Worm (Caenorhabditis elegans) whole organism, L1 larva: ENCODE data around the gene B0280.11.

Experiments used
- C16A3.4 ChIP-seq: fragments of 150-350 bp; optimal IDR thresholded peaks from 2 replicates; lab custom pipeline; 2014; ENCODE audit warnings: missing biosample characterization, missing genetic modification characterization
- C34B4.2 ChIP-seq: sonication (generic microtip); optimal IDR thresholded peaks from 2 replicates; lab custom pipeline; 2017; ENCODE audit warnings: mild to moderate bottlenecking, missing genetic modification characterization, missing compliant biosample characterization
- aha-1 ChIP-seq: fragments of 150-350 bp; optimal IDR thresholded peaks from 2 replicates; lab custom pipeline; 2014; ENCODE audit warnings: missing biosample characterization, missing genetic modification characterization
- aly-2 ChIP-seq: fragments of 150-350 bp; optimal IDR thresholded peaks from 2 replicates; lab custom pipeline; 2014; ENCODE audit warnings: missing biosample characterization, missing genetic modification characterization
- blmp-1 ChIP-seq: fragments of 150-350 bp; optimal IDR thresholded peaks from 2 replicates; lab custom pipeline; 2014; ENCODE audit warnings: missing biosample characterization, missing genetic modification characterization
- ceh-63 ChIP-seq: fragments of 200-800 bp; sonication (Bioruptor generic); optimal IDR thresholded peaks from 2 replicates; lab custom pipeline; 2018; ENCODE audit warnings: mild to moderate bottlenecking, missing genetic modification characterization, missing compliant biosample characterization
- ceh-82 ChIP-seq, 3 experiments: fragments of 150-350 bp in 1 of 3; sonication (generic microtip) in 2 of 3; optimal IDR thresholded peaks; 2 replicates each; lab custom pipeline; 2014 to 2017; ENCODE audit warnings: missing biosample characterization in 3 of 3, missing genetic modification characterization in 3 of 3
- ceh-88 ChIP-seq: fragments of 200-800 bp; sonication (Bioruptor generic); IDR thresholded peaks from 2 replicates; pipeline ENCODE4 v1.3.6; 2022; ENCODE audit warnings: missing genetic modification characterization, missing compliant biosample characterization
- ces-1 ChIP-seq: fragments of 150-350 bp; optimal IDR thresholded peaks from 2 replicates; lab custom pipeline; 2014; ENCODE audit warnings: missing biosample characterization, missing genetic modification reagents, missing genetic modification characterization
- dpl-1 ChIP-seq, 3 experiments: fragments of 150-350 bp in 2 of 3; sonication (generic microtip) in 1 of 3; optimal IDR thresholded peaks; 2 replicates each; lab custom pipeline; 2014 to 2017; ENCODE audit warnings: missing biosample characterization in 3 of 3, missing genetic modification characterization in 3 of 3, missing genetic modification reagents in 3 of 3
- dsc-1 ChIP-seq: sonication (generic microtip); optimal IDR thresholded peaks from 2 replicates; lab custom pipeline; 2016; ENCODE audit warnings: mild to moderate bottlenecking, missing genetic modification characterization, missing compliant biosample characterization
- efl-1 ChIP-seq, 4 experiments: fragments of 150-350 bp; optimal IDR thresholded peaks in 3 of 4; peaks in 1 of 4; 1 replicate in 1 of 4; 2 replicates in 3 of 4; lab custom pipeline; 2014; ENCODE audit warnings: missing biosample characterization in 2 of 4, missing genetic modification characterization in 2 of 4, missing genetic modification reagents in 2 of 4
- efl-3 ChIP-seq: fragments of 200-800 bp; sonication (Bioruptor generic); optimal IDR thresholded peaks from 2 replicates; lab custom pipeline; 2018; ENCODE audit warnings: mild to moderate bottlenecking, missing genetic modification characterization, missing compliant biosample characterization
- egl-13 ChIP-seq: sonication (generic microtip); optimal IDR thresholded peaks from 2 replicates; lab custom pipeline; 2016; ENCODE audit warnings: missing genotype, missing genetic modification reagents, missing genetic modification characterization, missing compliant biosample characterization
- elt-2 ChIP-seq: sonication (generic microtip); optimal IDR thresholded peaks from 2 replicates; lab custom pipeline; 2016; ENCODE audit warnings: missing genetic modification characterization, mild to moderate bottlenecking, inconsistent platforms, missing compliant biosample characterization, missing genetic modification reagents
- elt-3 ChIP-seq, 6 experiments: fragments of 150-350 bp in 1 of 6; sonication (generic microtip); optimal IDR thresholded peaks; 2 replicates each; lab custom pipeline; 2017 to 2018; ENCODE audit warnings: missing biosample characterization in 6 of 6, missing genetic modification characterization in 6 of 6, inconsistent platforms in 1 of 6
- ets-5 ChIP-seq: fragments of 200-800 bp; sonication (Bioruptor generic); IDR thresholded peaks from 2 replicates; pipeline ENCODE4 v1.3.6; 2022; ENCODE audit warnings: missing genetic modification characterization, missing compliant biosample characterization
- fos-1 ChIP-seq: fragments of 150-350 bp; optimal IDR thresholded peaks from 2 replicates; lab custom pipeline; 2014; ENCODE audit warnings: missing biosample characterization, missing genetic modification characterization
- hlh-4 ChIP-seq: sonication (generic microtip); optimal IDR thresholded peaks from 2 replicates; lab custom pipeline; 2016; ENCODE audit warnings: mild to moderate bottlenecking, missing genetic modification characterization, missing compliant biosample characterization
- hpl-2 ChIP-seq: fragments of 150-350 bp; optimal IDR thresholded peaks from 2 replicates; lab custom pipeline; 2014; ENCODE audit warnings: missing biosample characterization, missing genetic modification reagents, missing genetic modification characterization
- irx-1 ChIP-seq: sonication (generic microtip); optimal IDR thresholded peaks from 2 replicates; lab custom pipeline; 2016; ENCODE audit warnings: missing genetic modification characterization, missing compliant biosample characterization
- isw-1 ChIP-seq: fragments of 200-800 bp; sonication (Bioruptor generic); IDR thresholded peaks from 2 replicates; pipeline ENCODE4 v1.3.6; 2022; ENCODE audit warnings: missing genetic modification characterization, missing compliant biosample characterization
- jun-1 ChIP-seq: fragments of 150-350 bp; optimal IDR thresholded peaks from 2 replicates; lab custom pipeline; 2014; ENCODE audit warnings: missing biosample characterization, missing genetic modification reagents, missing genetic modification characterization
- lin-13 ChIP-seq: fragments of 150-350 bp; optimal IDR thresholded peaks from 2 replicates; lab custom pipeline; 2014; ENCODE audit warnings: missing biosample characterization, missing genetic modification reagents, missing genetic modification characterization
- lin-14 ChIP-seq: fragments of 200-800 bp; sonication (Bioruptor generic); optimal IDR thresholded peaks from 2 replicates; lab custom pipeline; 2018; ENCODE audit warnings: mild to moderate bottlenecking, missing genetic modification characterization, moderate library complexity, missing compliant biosample characterization
- lin-15B ChIP-seq: fragments of 150-350 bp; sonication (generic microtip); optimal IDR thresholded peaks from 3 replicates; lab custom pipeline; 2014; ENCODE audit warnings: missing biosample characterization, missing genetic modification characterization
- lir-3 ChIP-seq: sonication (generic microtip); optimal IDR thresholded peaks from 2 replicates; lab custom pipeline; 2016; ENCODE audit warnings: mild to moderate bottlenecking, missing genetic modification characterization, moderate library complexity, missing compliant biosample characterization; ENCODE audit not compliant: poor library complexity
- mab-9 ChIP-seq: fragments of 200-800 bp; sonication (Bioruptor generic); IDR thresholded peaks from 2 replicates; pipeline ENCODE4 v1.3.6; 2022; ENCODE audit warnings: missing genetic modification reagents, missing genetic modification characterization, missing compliant biosample characterization
- mef-2 ChIP-seq: fragments of 150-350 bp; optimal IDR thresholded peaks from 2 replicates; lab custom pipeline; 2014; ENCODE audit warnings: missing biosample characterization, missing genetic modification characterization
- nhr-11 ChIP-seq: fragments of 150-350 bp; optimal IDR thresholded peaks from 2 replicates; lab custom pipeline; 2014; ENCODE audit warnings: missing biosample characterization, missing genetic modification characterization
- nhr-12 ChIP-seq: sonication (generic microtip); optimal IDR thresholded peaks from 2 replicates; lab custom pipeline; 2017; ENCODE audit warnings: missing biosample characterization, missing genetic modification characterization
- nhr-19 ChIP-seq: fragments of 200-800 bp; sonication (Bioruptor generic); conservative IDR thresholded peaks from 2 replicates; pipeline ENCODE4 v1.3.6; 2022; ENCODE audit warnings: missing genetic modification characterization, missing compliant biosample characterization
- nhr-20 ChIP-seq: sonication (generic microtip); optimal IDR thresholded peaks from 2 replicates; lab custom pipeline; 2016; ENCODE audit warnings: mild to moderate bottlenecking, missing genetic modification characterization, missing compliant biosample characterization
- nhr-71 ChIP-seq: sonication (generic microtip); optimal IDR thresholded peaks from 2 replicates; lab custom pipeline; 2016; ENCODE audit warnings: mild to moderate bottlenecking, missing genetic modification characterization, moderate library complexity, missing compliant biosample characterization
- nhr-77 ChIP-seq: fragments of 150-350 bp; optimal IDR thresholded peaks from 2 replicates; lab custom pipeline; 2014; ENCODE audit warnings: missing biosample characterization, missing genetic modification characterization
- nhr-85 ChIP-seq: sonication (generic microtip); peaks from one replicate; lab custom pipeline; 2016; ENCODE audit warnings: missing genetic modification characterization, inconsistent platforms, missing compliant biosample characterization
- nhr-90 ChIP-seq: sonication (generic microtip); optimal IDR thresholded peaks from 2 replicates; lab custom pipeline; 2016; ENCODE audit warnings: mild to moderate bottlenecking, missing genetic modification characterization, missing compliant biosample characterization; ENCODE audit not compliant: poor library complexity
- pax-3 ChIP-seq: fragments of 200-800 bp; sonication (Bioruptor generic); optimal IDR thresholded peaks from 2 replicates; lab custom pipeline; 2018; ENCODE audit warnings: mild to moderate bottlenecking, missing genetic modification characterization, moderate library complexity, missing compliant biosample characterization
- skn-1 ChIP-seq: fragments of 150-350 bp; optimal IDR thresholded peaks from 2 replicates; lab custom pipeline; 2014; ENCODE audit warnings: missing biosample characterization, missing genetic modification characterization
- snpc-4 ChIP-seq: fragments of 150-350 bp; optimal IDR thresholded peaks from 2 replicates; lab custom pipeline; 2014; ENCODE audit warnings: missing biosample characterization, missing genetic modification characterization
- sox-4 ChIP-seq: sonication (generic microtip); optimal IDR thresholded peaks from 2 replicates; lab custom pipeline; 2016; ENCODE audit warnings: missing genetic modification characterization, missing compliant biosample characterization
- swsn-7 ChIP-seq: sonication (generic microtip); optimal IDR thresholded peaks from 2 replicates; lab custom pipeline; 2016; ENCODE audit warnings: missing genetic modification characterization, missing compliant biosample characterization
- tlp-1 ChIP-seq: fragments of 150-350 bp; optimal IDR thresholded peaks from 2 replicates; lab custom pipeline; 2014; ENCODE audit warnings: missing biosample characterization, missing genetic modification characterization
- unc-30 ChIP-seq: sonication (generic microtip); optimal IDR thresholded peaks from 2 replicates; lab custom pipeline; 2017; ENCODE audit warnings: missing biosample characterization, missing genetic modification characterization
- unc-62 ChIP-seq: fragments of 150-350 bp; optimal IDR thresholded peaks from 2 replicates; lab custom pipeline; 2014; ENCODE audit warnings: missing biosample characterization, missing genetic modification reagents, missing genetic modification characterization
- unc-86 ChIP-seq: sonication (generic microtip); optimal IDR thresholded peaks from 2 replicates; lab custom pipeline; 2016; ENCODE audit warnings: missing genetic modification characterization, missing compliant biosample characterization
- unc-98 ChIP-seq: fragments of 200-800 bp; sonication (Bioruptor generic); IDR thresholded peaks from 2 replicates; pipeline ENCODE4 v1.3.6; 2022; ENCODE audit warnings: missing genetic modification characterization, missing compliant biosample characterization
- xbp-1 ChIP-seq: sonication (generic microtip); optimal IDR thresholded peaks from 2 replicates; lab custom pipeline; 2016; ENCODE audit warnings: missing genetic modification characterization, missing compliant biosample characterization
- zip-4 ChIP-seq: fragments of 200-800 bp; sonication (Bioruptor generic); optimal IDR thresholded peaks from 2 replicates; lab custom pipeline; 2018; ENCODE audit warnings: mild to moderate bottlenecking, missing genetic modification characterization, moderate library complexity, missing compliant biosample characterization
- ztf-11 ChIP-seq, 2 experiments: sonication (generic microtip); optimal IDR thresholded peaks; 2 replicates each; lab custom pipeline; 2016 to 2017; ENCODE audit warnings: missing genetic modification characterization in 2 of 2, missing biosample characterization in 1 of 2, missing compliant biosample characterization in 1 of 2

B0280.11 gene

ce11 chrIII:7184022-7184421 is 45.9 kb upstream of the B0280.11 start, which contains the start of gene yju-2 (continued):
- TF ChIP-seq elt-3 (tag; optimal IDR thresholded peaks at IDR 0.05; lab: Kevin White, UChicago), result peak in 1 of 6 experiments; percentile 47
- no peak for TF ChIP-seq nhr-12
- TF ChIP-seq fos-1 (tag; lab: Kevin White, UChicago), result peak; percentile 54
- TF ChIP-seq lir-3 (tag; lab: Kevin White, UChicago), result peak; percentile 56
- TF ChIP-seq tlp-1 (tag; lab: Kevin White, UChicago), result no peak
- TF ChIP-seq efl-1 (optimal IDR thresholded peaks at IDR 0.05; lab: Kevin White, UChicago), result peak; percentile 74 to 83
- peak; percentile 63 to 95 for TF ChIP-seq efl-1 (GFP tag; optimal IDR thresholded peaks at IDR 0.05 in 1 of 2; lab: Kevin White, UChicago)
- TF ChIP-seq zip-4 (GFP tag; lab: Kevin White, UChicago), result no peak
- peak; percentile 41 for TF ChIP-seq nhr-90 (tag; lab: Kevin White, UChicago)
- no peak for TF ChIP-seq dsc-1 (tag; lab: Kevin White, UChicago)
- TF ChIP-seq elt-2 (tag; lab: Kevin White, UChicago), result no peak
- peak; percentile 78 for TF ChIP-seq C16A3.4 (tag; lab: Kevin White, UChicago)
- no peak for TF ChIP-seq nhr-11 (tag; lab: Kevin White, UChicago)
- TF ChIP-seq ztf-11 (tag; optimal IDR thresholded peaks at IDR 0.05; lab: Kevin White, UChicago), result no peak
- TF ChIP-seq egl-13 (tag; lab: Kevin White, UChicago), result no peak
- peak; percentile 67 for TF ChIP-seq nhr-85
- peak; percentile 70 for TF ChIP-seq lin-13 (GFP tag; lab: Kevin White, UChicago)
- peak; percentile 9; the same call in 1 of the 2 replicates for TF ChIP-seq ceh-88
- no peak for TF ChIP-seq ces-1
- no peak for TF ChIP-seq irx-1 (tag; lab: Kevin White, UChicago)
- peak; percentile 33 for TF ChIP-seq hpl-2
- TF ChIP-seq isw-1, result peak; percentile 49
- TF ChIP-seq ceh-82 (tag; optimal IDR thresholded peaks at IDR 0.05; lab: Kevin White, UChicago), result peak in 2 of 3 experiments; percentile 28 to 75
- peak; percentile 54 for TF ChIP-seq xbp-1 (tag; lab: Kevin White, UChicago)
- no peak for TF ChIP-seq unc-62
- TF ChIP-seq efl-3 (GFP tag; lab: Kevin White, UChicago), result no peak
- peak; percentile 59 for TF ChIP-seq skn-1 (tag; lab: Kevin White, UChicago)
- peak; percentile 82 for TF ChIP-seq lin-15B (tag; lab: Kevin White, UChicago)
- peak; percentile 51 to 72 (median 70) for TF ChIP-seq dpl-1 (GFP tag; optimal IDR thresholded peaks at IDR 0.05; lab: Kevin White, UChicago)
- TF ChIP-seq nhr-20, result peak; percentile 40

ce11 chrIII:7181822-7182221 is 43.7 kb upstream of the B0280.11 start, which contains the start of gene epg-4:
Gene epg-4 (plus strand): TSS chrIII:7182167.
- TF ChIP-seq ceh-82 (tag; optimal IDR thresholded peaks at IDR 0.05; lab: Kevin White, UChicago), result peak in 1 of 3 experiments; percentile 11
- TF ChIP-seq skn-1 (tag; lab: Kevin White, UChicago), result peak; percentile 47
- no peak for TF ChIP-seq unc-98
- peak; percentile 15 for TF ChIP-seq nhr-20
- no peak for TF ChIP-seq ztf-11 (tag; optimal IDR thresholded peaks at IDR 0.05; lab: Kevin White, UChicago)
- TF ChIP-seq lin-14 (GFP tag; lab: Kevin White, UChicago), result peak; percentile 70
- TF ChIP-seq mab-9 (GFP tag; lab: Robert Waterston, UW), result no peak
- TF ChIP-seq pax-3 (tag; lab: Kevin White, UChicago), result no peak
- no peak for TF ChIP-seq ets-5 (GFP tag; lab: Robert Waterston, UW)
- no peak for TF ChIP-seq nhr-19 (GFP tag; lab: Robert Waterston, UW)
- peak; percentile 33 for TF ChIP-seq blmp-1 (tag; lab: Kevin White, UChicago)
- no peak for TF ChIP-seq ceh-63 (GFP tag; lab: Kevin White, UChicago)
- TF ChIP-seq unc-86, result no peak
- no peak for TF ChIP-seq elt-2 (tag; lab: Kevin White, UChicago)
- no peak for TF ChIP-seq egl-13 (tag; lab: Kevin White, UChicago)
- no peak for TF ChIP-seq C34B4.2 (tag; lab: Kevin White, UChicago)
- no peak for TF ChIP-seq unc-30
- peak in 1 of 6 experiments; percentile 13 for TF ChIP-seq elt-3 (tag; optimal IDR thresholded peaks at IDR 0.05; lab: Kevin White, UChicago)
- TF ChIP-seq nhr-71 (tag; lab: Kevin White, UChicago), result peak; percentile 41
- TF ChIP-seq swsn-7 (tag; lab: Kevin White, UChicago), result no peak
- no peak for TF ChIP-seq efl-3 (GFP tag; lab: Kevin White, UChicago)
- TF ChIP-seq snpc-4 (tag; lab: Kevin White, UChicago), result no peak
- TF ChIP-seq hlh-4, result no peak
- TF ChIP-seq jun-1 (tag; lab: Kevin White, UChicago), result no peak
- TF ChIP-seq nhr-77 (tag; lab: Kevin White, UChicago), result peak; percentile 3
- no peak for TF ChIP-seq aha-1 (tag; lab: Kevin White, UChicago)
- TF ChIP-seq aly-2 (tag; lab: Kevin White, UChicago), result no peak
- TF ChIP-seq hpl-2, result no peak
- no peak for TF ChIP-seq tlp-1 (tag; lab: Kevin White, UChicago)
- no peak for TF ChIP-seq irx-1 (tag; lab: Kevin White, UChicago)
- TF ChIP-seq sox-4 (tag; lab: Kevin White, UChicago), result no peak
- no peak for TF ChIP-seq mef-2 (tag; lab: Kevin White, UChicago)
